Worm (Caenorhabditis elegans) whole organism, L2 larva: Measurements from ENCODE around the gene sel-13.

ENCODE experiments used
- F13H6.1 ChIP-seq: sonication (generic microtip); optimal IDR thresholded peaks from 2 replicates; lab custom pipeline; 2016; ENCODE audit warnings: missing genetic modification characterization, missing compliant biosample characterization
- lin-11 ChIP-seq: fragments of 150-350 bp; sonication (generic microtip); optimal IDR thresholded peaks from 2 replicates; lab custom pipeline; 2014; ENCODE audit warnings: missing biosample characterization, missing genetic modification characterization, inconsistent platforms, mixed read lengths
- lin-13 ChIP-seq: fragments of 150-350 bp; optimal IDR thresholded peaks from 2 replicates; lab custom pipeline; 2014; ENCODE audit warnings: missing biosample characterization, missing genetic modification reagents, missing genetic modification characterization
- lin-39 ChIP-seq: fragments of 150-350 bp; optimal IDR thresholded peaks from 2 replicates; lab custom pipeline; 2014; ENCODE audit warnings: missing biosample characterization, missing genetic modification reagents, missing genetic modification characterization
- lsy-2 ChIP-seq, 2 experiments: fragments of 150-350 bp in 1 of 2; sonication (generic microtip) in 1 of 2; optimal IDR thresholded peaks; 2 replicates each; lab custom pipeline; 2014 to 2017; ENCODE audit warnings: missing biosample characterization in 2 of 2, missing genetic modification characterization in 2 of 2
- nhr-21 ChIP-seq: fragments of 150-350 bp; optimal IDR thresholded peaks from 2 replicates; lab custom pipeline; 2014; ENCODE audit warnings: missing biosample characterization, missing genetic modification characterization
- nhr-25 ChIP-seq: fragments of 150-350 bp; sonication (generic microtip); optimal IDR thresholded peaks from 3 replicates; lab custom pipeline; 2014; ENCODE audit warnings: missing biosample characterization, missing genetic modification characterization
- peb-1 ChIP-seq: fragments of 150-350 bp; optimal IDR thresholded peaks from 2 replicates; lab custom pipeline; 2014; ENCODE audit warnings: missing biosample characterization, missing genetic modification characterization
- sma-3 ChIP-seq: sonication (generic microtip); optimal IDR thresholded peaks from 2 replicates; lab custom pipeline; 2016; ENCODE audit warnings: missing genetic modification reagents, missing genetic modification characterization, missing compliant biosample characterization
- ztf-11 ChIP-seq: sonication (generic microtip); optimal IDR thresholded peaks from 2 replicates; lab custom pipeline; 2017; ENCODE audit warnings: missing biosample characterization, missing genetic modification characterization

The sel-13 gene

DNA sequence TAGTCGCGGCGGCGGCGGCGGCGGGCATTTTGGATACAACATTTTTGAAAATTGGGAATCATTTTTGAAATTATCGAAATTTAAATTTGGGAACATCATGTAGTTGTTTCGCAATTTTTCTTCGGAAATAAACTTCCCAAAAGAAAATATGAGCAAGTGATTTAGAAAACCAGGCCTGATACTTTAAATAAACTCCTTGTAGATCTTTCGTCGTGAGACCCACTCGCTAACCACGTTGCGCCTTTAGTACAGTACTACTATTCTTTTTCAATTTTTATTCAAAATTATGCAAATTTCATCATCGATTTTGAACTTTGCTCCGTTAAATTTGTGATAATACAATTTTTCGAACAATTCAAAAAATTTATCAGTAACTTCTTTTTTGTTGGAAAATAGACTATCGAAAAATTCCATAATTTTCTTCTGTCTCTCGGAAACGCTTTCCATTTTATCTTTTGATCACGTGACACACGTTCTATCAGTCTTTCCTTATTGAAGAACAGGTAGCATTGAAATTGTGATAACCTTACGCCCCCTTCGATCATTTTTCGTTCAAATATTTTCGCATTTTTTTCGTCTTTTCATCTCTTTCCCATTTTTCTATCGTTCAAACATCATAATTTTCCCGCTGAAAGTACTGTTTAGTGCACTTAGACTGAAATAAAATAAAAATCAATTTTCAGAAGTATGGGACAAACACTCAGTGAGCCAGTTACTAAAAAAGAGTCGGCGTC lies 50.0 kb downstream of the sel-13 start, which contains the start of gene ppm-2 (continued):
- TF ChIP-seq sma-3 (GFP tag; lab: Kevin White, UChicago) (peak; percentile 0), nhr-25 (tag; lab: Kevin White, UChicago) (no peak), nhr-21 (tag; lab: Kevin White, UChicago) (no peak), lin-13 (GFP tag; lab: Kevin White, UChicago) (no peak), lsy-2 (tag; optimal IDR thresholded peaks at IDR 0.05; lab: Kevin White, UChicago) (no peak), ztf-11 (tag; lab: Kevin White, UChicago) (no peak), lin-39 (no peak), lin-11 (tag; lab: Kevin White, UChicago) (no peak), peb-1 (no peak), F13H6.1 (tag; lab: Kevin White, UChicago) (no peak)
